Fruit fly (Drosophila melanogaster): ENCODE data around the gene TfIIB.

TfIIB gene

DNA sequence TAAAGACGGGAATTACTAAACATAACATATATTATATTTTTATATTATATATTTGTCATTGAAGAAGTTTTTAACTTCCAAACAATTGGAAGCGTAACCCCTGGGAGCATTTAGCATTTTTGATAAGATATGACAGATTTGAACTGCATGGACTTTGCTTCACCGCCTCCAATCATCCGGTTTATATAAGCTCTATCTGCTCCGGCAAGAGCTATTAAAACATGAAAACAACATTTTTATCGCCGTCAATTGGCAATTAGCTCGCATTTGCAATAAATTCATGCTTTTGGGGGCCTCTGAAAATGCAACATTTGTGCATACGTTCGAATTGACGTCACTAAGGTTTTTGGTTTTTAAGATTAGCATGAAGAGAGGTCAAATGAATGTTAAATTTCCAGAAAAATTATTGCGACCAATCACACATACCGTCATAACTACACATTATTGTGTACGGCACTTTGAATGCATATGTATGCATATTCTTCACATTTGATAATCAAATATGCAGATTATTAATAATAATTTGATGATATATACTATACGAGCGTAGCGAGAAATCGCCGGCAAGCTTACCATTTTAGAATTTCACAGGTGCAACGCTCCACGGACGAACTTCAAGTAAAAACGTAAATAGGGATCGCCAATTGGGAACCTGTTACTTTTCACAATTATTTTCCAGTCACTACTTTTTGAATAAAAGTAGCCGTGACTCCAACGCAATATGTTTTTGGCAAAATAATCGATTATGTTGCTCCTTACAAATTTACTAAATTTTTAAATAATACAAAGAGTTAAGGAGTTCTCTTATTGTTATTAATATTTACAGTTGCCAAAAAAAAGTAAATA is 35.3 kb upstream of the TfIIB start, which contains the start of gene Mdh1 (continued):
- TF ChIP-seq CG31441 (GFP tag; IDR thresholded peaks at IDR 0.05), result peak; percentile 97
- TF ChIP-seq CG1792 (GFP tag; optimal IDR thresholded peaks at IDR 0.05), result no peak
- TF ChIP-seq CG7372 (GFP tag; IDR thresholded peaks at IDR 0.05), result no peak
- no peak for TF ChIP-seq CG8281 (tag; optimal IDR thresholded peaks at IDR 0.05)
- TF ChIP-seq trem (tag; optimal IDR thresholded peaks at IDR 0.05), result no peak
- no peak for TF ChIP-seq slou (GFP tag; optimal IDR thresholded peaks at IDR 0.05)
- TF ChIP-seq CG4404 (GFP tag; IDR thresholded peaks at IDR 0.05), result no peak
- 0 out of 2 replicates have a peak, but pooled peaks have one; percentile 35 for TF ChIP-seq Scr (GFP tag; IDR thresholded peaks at IDR 0.05; ENCODE audit: partially characterized antibody)
- TF ChIP-seq CG6683 (GFP tag; optimal IDR thresholded peaks at IDR 0.05), result no peak
- TF ChIP-seq Adf1 (GFP tag; IDR thresholded peaks at IDR 0.05), result no peak
- no peak for TF ChIP-seq CG11456 (GFP tag; IDR thresholded peaks at IDR 0.05)

- TF ChIP-seq zen (tag; optimal IDR thresholded peaks at IDR 0.05) (peak; percentile 16), CG31441 (GFP tag; IDR thresholded peaks at IDR 0.05) (peak; percentile 89; the same call in 1 of the 2 replicates), amos (GFP tag; IDR thresholded peaks at IDR 0.05; ENCODE audit: partially characterized antibody) (peak; percentile 49; the same call in 1 of the 2 replicates), CG6654 (GFP tag; optimal IDR thresholded peaks at IDR 0.05) (no peak), CG34422 (GFP tag; IDR thresholded peaks at IDR 0.05) (0 out of 3 replicates have a peak, but pooled peaks have one; percentile 11), Sry-β (GFP tag; optimal IDR thresholded peaks at IDR 0.05) (peak; percentile 78), CG11560 (tag; IDR thresholded peaks at IDR 0.05) (peak; percentile 97), CG2712 (tag; optimal IDR thresholded peaks at IDR 0.05) (peak; percentile 36), vnd (GFP tag; IDR thresholded peaks at IDR 0.05; ENCODE audit: partially characterized antibody) (no peak), CG18262 (tag; optimal IDR thresholded peaks at IDR 0.05) (peak; percentile 30), nmo (GFP tag; optimal IDR thresholded peaks at IDR 0.05) (peak; percentile 62), knrl (GFP tag; IDR thresholded peaks at IDR 0.05; ENCODE audit: partially characterized antibody) (peak; percentile 48; the same call in 2 of the 3 replicates), CG1603 (tag; optimal IDR thresholded peaks at IDR 0.05) (peak; percentile 17), vvl (GFP tag; IDR thresholded peaks at IDR 0.05) (peak; percentile 14; the same call in 1 of the 2 replicates), pfk (GFP tag; optimal IDR thresholded peaks at IDR 0.05) (no peak), CG3847 (GFP tag; IDR thresholded peaks at IDR 0.05) (no peak), sima (GFP tag; optimal IDR thresholded peaks at IDR 0.05) (no peak), CG13287 (GFP tag; IDR thresholded peaks at IDR 0.05; ENCODE audit: partially characterized antibody) (peak; percentile 44; the same call in 1 of the 2 replicates), gem (tag; optimal IDR thresholded peaks at IDR 0.05) (peak; percentile 24), row (GFP tag; IDR thresholded peaks at IDR 0.05) (peak; percentile 71), unc-4 (GFP tag; IDR thresholded peaks at IDR 0.05; ENCODE audit: partially characterized antibody) (0 out of 2 replicates have a peak, but pooled peaks have one; percentile 25), Taf1 (GFP tag; IDR thresholded peaks at IDR 0.05) (no peak), CG42726 (GFP tag; IDR thresholded peaks at IDR 0.05; ENCODE audit: partially characterized antibody) (0 out of 2 replicates have a peak, but pooled peaks have one; percentile 12), Dp (GFP tag; optimal IDR thresholded peaks at IDR 0.05) (peak; percentile 1), CG9437 (GFP tag; optimal IDR thresholded peaks at IDR 0.05) (peak; percentile 35), CG17829 (tag; optimal IDR thresholded peaks at IDR 0.05) (peak; percentile 29), trem (tag; optimal IDR thresholded peaks at IDR 0.05) (peak; percentile 38), CG12391 (tag; optimal IDR thresholded peaks at IDR 0.05) (peak; percentile 33), Nf-YC (tag; optimal IDR thresholded peaks at IDR 0.05) (no peak), CG3995 (GFP tag; optimal IDR thresholded peaks at IDR 0.05) (peak; percentile 96), CG12744 (GFP tag; optimal IDR thresholded peaks at IDR 0.05) (no peak), CG14710 (tag; optimal IDR thresholded peaks at IDR 0.05) (peak; percentile 63), Sry-δ (GFP tag; optimal IDR thresholded peaks at IDR 0.05) (peak; percentile 61), CG16813 (GFP tag; IDR thresholded peaks at IDR 0.05; ENCODE audit: partially characterized antibody) (peak; percentile 46; the same call in 1 of the 3 replicates), ase (GFP tag; IDR thresholded peaks at IDR 0.05) (no peak), stwl (tag; optimal IDR thresholded peaks at IDR 0.05) (no peak), CG2116 (GFP tag; optimal IDR thresholded peaks at IDR 0.05) (peak; percentile 97)
These were observed 34.7 kb upstream of the TfIIB start, which contains the start of gene Cnot4 for dm6 chr2L:10396488-10396824. TSS of gene Cnot4 (plus strand) at chr2L:10396716.
